Worm (Caenorhabditis elegans): Measurements from ENCODE around the gene sly-1.

DNA sequence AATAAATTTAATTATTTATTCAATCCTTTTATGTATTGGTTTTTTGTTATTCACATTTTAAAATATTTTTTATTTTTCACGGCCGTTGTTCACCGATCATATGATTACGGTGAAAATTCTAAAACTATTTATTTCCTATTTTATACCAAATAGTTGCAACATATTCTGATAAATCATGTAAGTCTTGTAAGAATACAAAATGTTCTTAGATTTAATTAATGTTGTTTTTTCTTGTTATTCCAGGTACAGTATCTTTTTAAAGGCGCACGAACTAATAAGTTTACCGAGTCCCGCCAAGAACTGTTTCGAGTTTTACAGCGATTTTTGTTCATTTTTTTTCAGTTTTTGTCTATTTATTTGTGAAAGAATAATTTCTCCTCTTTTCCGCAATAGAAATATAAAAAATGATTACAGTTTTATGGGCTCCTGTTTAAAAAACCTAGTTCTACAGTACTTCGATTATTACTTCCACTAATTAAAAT lies 37.2 kb upstream of the sly-1 start, which contains the start of gene D2045.5:
- TF ChIP-seq F57A8.1 (GFP tag; optimal IDR thresholded peaks at IDR 0.05) (no peak), ztf-28 (GFP tag; IDR thresholded peaks at IDR 0.05) (no peak), nfya-1 (tag; optimal IDR thresholded peaks at IDR 0.05; ENCODE audit: borderline replicate concordance, insufficient read depth) (no peak), attf-3 (GFP tag; conservative IDR thresholded peaks at IDR 0.05) (no peak), let-607 (tag; optimal IDR thresholded peaks at IDR 0.05) (no peak), chd-7 (tag; optimal IDR thresholded peaks at IDR 0.05) (no peak), ceh-27 (GFP tag; optimal IDR thresholded peaks at IDR 0.05) (no peak), ceh-58 (GFP tag; IDR thresholded peaks at IDR 0.05) (no peak)
